Fruit fly (Drosophila melanogaster) whole organism, prepupa: Measurements from ENCODE around the gene Hakai.

Source experiments
- CG11902 ChIP-seq: fragments of 200-800 bp; sonication (Bioruptor generic); optimal IDR thresholded peaks from 3 replicates; lab custom pipeline; 2016; ENCODE audit warnings: missing biosample characterization, missing genetic modification characterization
- CG16779 ChIP-seq: fragments of 200-800 bp; sonication (Bioruptor generic); optimal IDR thresholded peaks from 3 replicates; lab custom pipeline; 2017; ENCODE audit warnings: missing biosample characterization, mild to moderate bottlenecking, missing genetic modification characterization
- CG31627 ChIP-seq: fragments of 200-800 bp; sonication (Bioruptor generic); optimal IDR thresholded peaks from 3 replicates; lab custom pipeline; 2016; ENCODE audit warnings: missing biosample characterization, missing genetic modification characterization
- CG9139 ChIP-seq: fragments of 200-800 bp; sonication (Bioruptor generic); optimal IDR thresholded peaks from 3 replicates; lab custom pipeline; 2017; ENCODE audit warnings: missing biosample characterization, mild to moderate bottlenecking, missing genetic modification characterization
- eg ChIP-seq: fragments of 200-800 bp; sonication (Bioruptor generic); IDR thresholded peaks from 3 replicates; pipeline ENCODE4 v1.3.6; 2022; ENCODE audit warnings: missing biosample characterization, missing genetic modification characterization
- fd59A ChIP-seq: fragments of 200-800 bp; sonication (Bioruptor generic); optimal IDR thresholded peaks from 2 replicates; lab custom pipeline; 2017; ENCODE audit warnings: missing biosample characterization, mild to moderate bottlenecking, missing genetic modification characterization, missing genetic modification reagents

DNA sequence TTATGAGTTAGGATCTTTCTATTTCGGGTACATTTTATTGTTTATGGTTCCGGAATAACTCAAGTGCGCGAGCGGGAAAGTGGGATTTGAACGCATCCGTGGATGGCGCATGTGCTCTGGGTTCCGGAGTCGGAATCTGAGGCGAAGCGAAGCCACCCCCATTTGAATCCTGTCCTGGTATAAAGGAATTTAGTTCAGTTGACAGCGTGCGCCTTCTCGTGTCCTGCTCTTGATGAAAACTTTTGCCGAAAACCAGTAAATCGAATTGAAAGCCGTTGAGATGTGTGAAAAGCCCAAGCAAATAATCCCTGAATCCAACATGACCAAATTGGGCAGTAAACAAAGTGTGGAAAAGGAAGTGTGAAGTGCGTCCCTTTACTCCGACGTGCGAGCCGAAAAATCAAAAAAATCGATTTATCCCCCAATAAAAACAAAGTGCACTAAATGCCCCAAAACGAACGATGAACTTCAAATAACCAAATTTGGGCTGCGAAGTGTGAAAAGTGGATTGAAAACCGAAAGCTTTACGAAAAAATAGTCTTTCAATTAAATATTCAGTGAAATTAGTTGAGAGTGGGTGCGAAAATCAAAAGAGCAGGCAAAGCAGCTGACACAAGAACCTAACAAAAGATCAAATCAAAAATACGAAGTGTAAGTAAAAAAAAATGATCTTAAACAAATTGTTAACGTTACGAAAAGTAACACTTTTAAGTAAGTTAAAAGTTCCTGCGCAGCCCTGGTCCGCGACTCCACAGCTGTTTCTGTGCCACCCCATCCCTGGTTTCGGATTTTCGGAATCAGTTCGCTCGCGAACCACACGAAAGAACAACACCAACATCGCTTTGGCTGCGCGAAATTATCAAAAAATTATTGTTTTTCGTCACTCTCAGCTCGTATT, 4.4 kb upstream of the Hakai start, which contains the start of gene Lar:
- TF ChIP-seq CG16779 (tag; lab: Kevin White, UChicago) = no peak
- peak; percentile 67 for TF ChIP-seq CG31627 (GFP tag; lab: Kevin White, UChicago)
- no peak for TF ChIP-seq CG9139
- TF ChIP-seq eg = peak; percentile 56
- TF ChIP-seq CG11902 (GFP tag; lab: Kevin White, UChicago) = peak; percentile 21
- TF ChIP-seq fd59A (GFP tag; lab: Kevin White, UChicago) = no peak
